Worm (Caenorhabditis elegans): ENCODE measurements around the gene pqn-87.

Gene pqn-87

DNA sequence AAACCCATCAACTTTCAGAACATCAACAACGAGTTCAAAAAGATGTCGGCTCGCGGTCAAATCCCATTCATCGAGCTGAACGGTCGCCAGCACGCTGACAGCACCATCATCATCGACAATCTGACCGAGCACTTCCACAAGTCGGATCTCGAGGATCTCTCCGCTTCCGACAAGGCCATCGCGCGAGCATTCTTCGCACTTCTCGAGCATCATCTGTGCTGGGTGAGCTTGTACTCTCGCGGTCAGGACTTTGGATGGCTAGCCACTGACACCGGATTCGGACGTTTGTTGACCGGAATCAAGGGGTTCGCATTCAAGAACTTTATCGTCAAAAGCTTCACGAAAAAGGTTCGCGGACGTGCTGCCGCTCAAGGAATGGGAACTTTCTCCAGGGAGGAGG lies 40.0 kb upstream of the pqn-87 start:
- no peak for TF ChIP-seq elt-2 (tag; optimal IDR thresholded peaks at IDR 0.05)
- no peak for TF ChIP-seq lin-13 (GFP tag; optimal IDR thresholded peaks at IDR 0.05)
- no peak for TF ChIP-seq nhr-19 (GFP tag; conservative IDR thresholded peaks at IDR 0.05)
- TF ChIP-seq ets-5 (GFP tag; IDR thresholded peaks at IDR 0.05), result no peak
- no peak for TF ChIP-seq ceh-88 (GFP tag; IDR thresholded peaks at IDR 0.05)
- no peak for TF ChIP-seq lin-39 (tag; optimal IDR thresholded peaks at IDR 0.05)
- TF ChIP-seq rnt-1 (tag; optimal IDR thresholded peaks at IDR 0.05), result no peak
- no peak for TF ChIP-seq nhr-237 (tag; optimal IDR thresholded peaks at IDR 0.05)
- TF ChIP-seq fkh-10 (GFP tag; optimal IDR thresholded peaks at IDR 0.05), result no peak
- no peak for TF ChIP-seq unc-30 (tag; optimal IDR thresholded peaks at IDR 0.05)
- TF ChIP-seq irx-1 (tag; optimal IDR thresholded peaks at IDR 0.05), result no peak
- TF ChIP-seq unc-86 (tag; optimal IDR thresholded peaks at IDR 0.05), result no peak
- TF ChIP-seq pax-3 (tag; optimal IDR thresholded peaks at IDR 0.05), result no peak
- TF ChIP-seq nhr-12 (tag; optimal IDR thresholded peaks at IDR 0.05), result no peak
- TF ChIP-seq mdl-1 (tag; optimal IDR thresholded peaks at IDR 0.05), result no peak
- no peak for TF ChIP-seq fkh-4 (tag; optimal IDR thresholded peaks at IDR 0.05; ENCODE audit: borderline replicate concordance)

DNA sequence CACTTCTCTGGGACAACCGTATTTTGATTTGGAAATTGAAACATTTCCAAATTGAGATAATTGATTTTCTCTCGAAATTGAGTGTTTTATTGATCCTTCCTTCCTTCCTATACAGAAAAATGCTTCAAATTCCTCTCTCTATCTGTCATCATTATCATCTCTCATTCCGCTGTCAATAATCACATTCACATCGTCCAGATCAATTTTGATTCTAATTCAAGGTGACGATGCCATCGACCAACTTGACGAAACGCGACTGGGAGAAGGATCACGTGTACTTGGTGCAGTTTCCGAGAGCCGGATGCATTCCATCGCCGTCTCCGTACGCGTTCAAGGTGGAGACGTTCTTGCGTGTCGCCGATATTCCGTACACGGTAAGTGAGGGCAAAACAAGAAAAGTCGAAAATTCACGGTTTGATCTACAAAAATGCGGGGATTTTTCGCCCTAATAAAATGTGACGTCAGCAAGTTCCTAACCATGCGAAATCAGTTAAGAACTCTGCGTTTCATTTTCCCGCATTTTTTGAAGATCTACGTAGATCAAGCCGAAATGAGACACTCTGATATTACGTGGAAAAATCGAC lies 39.2 kb upstream of the pqn-87 start, which contains the start of gene faxc-1:
Gene faxc-1, plus strand, starts transcription at position 222 of the 584 bp plus-strand sequence.
- TF ChIP-seq efl-3 (GFP tag; optimal IDR thresholded peaks at IDR 0.05), result no peak
- no peak for TF ChIP-seq dpl-1 (GFP tag; optimal IDR thresholded peaks at IDR 0.05)
- no peak for TF ChIP-seq zip-4 (GFP tag; optimal IDR thresholded peaks at IDR 0.05)
- TF ChIP-seq nhr-237 (tag; optimal IDR thresholded peaks at IDR 0.05), result no peak
- TF ChIP-seq nhr-19 (GFP tag; conservative IDR thresholded peaks at IDR 0.05), result peak; percentile 14; the same call in 1 of the 2 replicates
- no peak for TF ChIP-seq snpc-4 (tag; optimal IDR thresholded peaks at IDR 0.05)
- TF ChIP-seq ama-1 (optimal IDR thresholded peaks at IDR 0.05), result no peak
- TF ChIP-seq F16B12.6 (tag; optimal IDR thresholded peaks at IDR 0.05), result no peak
- TF ChIP-seq unc-130 (tag; optimal IDR thresholded peaks at IDR 0.05), result peak; percentile 54
- no peak for TF ChIP-seq unc-98 (GFP tag; IDR thresholded peaks at IDR 0.05)
- peak; percentile 37 for TF ChIP-seq snu-23 (GFP tag; optimal IDR thresholded peaks at IDR 0.05)
- TF ChIP-seq sptf-1 (tag; optimal IDR thresholded peaks at IDR 0.05), result no peak
- peak; percentile 42 for TF ChIP-seq tbx-2 (tag; optimal IDR thresholded peaks at IDR 0.05)
- no peak for TF ChIP-seq ceh-8 (GFP tag; optimal IDR thresholded peaks at IDR 0.05)
- no peak for TF ChIP-seq sup-37 (GFP tag; optimal IDR thresholded peaks at IDR 0.05)
- no peak for TF ChIP-seq ztf-11 (tag; optimal IDR thresholded peaks at IDR 0.05)
- TF ChIP-seq jun-1 (tag; optimal IDR thresholded peaks at IDR 0.05), result no peak
- TF ChIP-seq nhr-28 (tag; optimal IDR thresholded peaks at IDR 0.05), result no peak
- no peak for TF ChIP-seq nhr-84 (tag; optimal IDR thresholded peaks at IDR 0.05)
- no peak for TF ChIP-seq lir-3 (tag; optimal IDR thresholded peaks at IDR 0.05; ENCODE audit: poor library complexity)
- no peak for TF ChIP-seq isw-1 (GFP tag; IDR thresholded peaks at IDR 0.05)
- no peak for TF ChIP-seq aly-2 (tag; optimal IDR thresholded peaks at IDR 0.05)
- TF ChIP-seq ets-5 (GFP tag; IDR thresholded peaks at IDR 0.05), result no peak
- TF ChIP-seq egl-13 (tag; optimal IDR thresholded peaks at IDR 0.05), result no peak
- no peak for TF ChIP-seq dsc-1 (tag; optimal IDR thresholded peaks at IDR 0.05)
- peak; percentile 59 for TF ChIP-seq pag-3 (tag; optimal IDR thresholded peaks at IDR 0.05; ENCODE audit: borderline replicate concordance, insufficient read depth)
- peak; percentile 43 for TF ChIP-seq nhr-90 (tag; optimal IDR thresholded peaks at IDR 0.05; ENCODE audit: poor library complexity)
- TF ChIP-seq fkh-8 (tag; optimal IDR thresholded peaks at IDR 0.05), result no peak
- peak in 1 of 2 experiments; percentile 47 for TF ChIP-seq lin-35 (GFP tag; optimal IDR thresholded peaks at IDR 0.05)
- no peak for TF ChIP-seq zag-1 (tag; optimal IDR thresholded peaks at IDR 0.05)
- TF ChIP-seq lsy-2 (tag; optimal IDR thresholded peaks at IDR 0.05), result peak in 1 of 2 experiments; percentile 31
- no peak for TF ChIP-seq rnt-1 (tag; optimal IDR thresholded peaks at IDR 0.05)
- no peak for TF ChIP-seq efl-1 (optimal IDR thresholded peaks at IDR 0.05)
- TF ChIP-seq efl-1 (GFP tag; optimal IDR thresholded peaks at IDR 0.05 in 1 of 2), result no peak
- TF ChIP-seq ceh-90 (tag; optimal IDR thresholded peaks at IDR 0.05), result no peak
- TF ChIP-seq elt-3 (tag; optimal IDR thresholded peaks at IDR 0.05), result peak in 4 of 6 experiments; percentile 29 to 55 (median 48)
- TF ChIP-seq nhr-11 (tag; optimal IDR thresholded peaks at IDR 0.05), result no peak
- TF ChIP-seq aha-1 (tag; optimal IDR thresholded peaks at IDR 0.05), result no peak
- TF ChIP-seq elt-2 (tag; optimal IDR thresholded peaks at IDR 0.05), result no peak
- no peak for TF ChIP-seq C04F5.9 (tag; optimal IDR thresholded peaks at IDR 0.05)
